Worm (Caenorhabditis elegans) whole organism, late embryonic: ENCODE data around the gene hum-6.

Source experiments
- fkh-10 ChIP-seq: fragments of 150-350 bp; optimal IDR thresholded peaks from 2 replicates; lab custom pipeline; 2014; ENCODE audit warnings: missing biosample characterization, missing genetic modification reagents, missing genetic modification characterization
- hlh-30 ChIP-seq: sonication (generic microtip); optimal IDR thresholded peaks from 2 replicates; lab custom pipeline; 2017; ENCODE audit warnings: antibody characterized with exemption, missing genetic modification characterization, missing compliant biosample characterization; ENCODE audit not compliant: insufficient read depth
- pat-9 ChIP-seq: fragments of 200-800 bp; sonication (Bioruptor generic); optimal IDR thresholded peaks from 2 replicates; lab custom pipeline; 2018; ENCODE audit warnings: mild to moderate bottlenecking, missing genetic modification characterization, moderate library complexity, missing compliant biosample characterization
- sox-4 ChIP-seq: sonication (generic microtip); optimal IDR thresholded peaks from 2 replicates; lab custom pipeline; 2017; ENCODE audit warnings: mild to moderate bottlenecking, missing genetic modification characterization, inconsistent platforms, missing compliant biosample characterization

DNA sequence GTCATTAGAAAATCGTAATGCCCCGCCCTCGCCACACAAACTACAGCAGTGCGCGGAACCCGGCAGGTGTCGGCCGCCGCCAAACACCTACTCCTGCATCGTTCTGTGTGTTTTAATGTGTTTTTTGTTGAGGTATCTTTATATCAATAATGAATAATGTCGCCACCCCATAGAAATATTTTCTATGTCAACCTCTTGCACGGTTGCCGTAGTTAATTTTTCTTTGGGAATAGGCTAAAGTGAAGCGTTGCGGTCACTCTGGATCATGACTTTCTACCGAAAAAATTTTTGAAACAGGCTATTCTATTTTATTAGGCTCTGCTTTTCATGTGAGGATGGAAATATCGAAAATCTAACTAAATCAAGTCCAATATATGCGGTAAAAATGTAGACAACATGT is 26.0 kb downstream of the hum-6 start:
- no peak for TF ChIP-seq hlh-30 (tag; lab: Kevin White, UChicago)
- TF ChIP-seq sox-4 = no peak
- no peak for TF ChIP-seq pat-9
- TF ChIP-seq fkh-10 = no peak
